Fruit fly (Drosophila melanogaster): Measurements from ENCODE around the gene Rh2.

The Rh2 gene

dm6 chr3R:18949131-18949530 is 49.9 kb downstream of the Rh2 start:
- no peak for TF ChIP-seq N (GFP tag; optimal IDR thresholded peaks at IDR 0.05)
- TF ChIP-seq CG9705 (GFP tag; optimal IDR thresholded peaks at IDR 0.05) = no peak
- TF ChIP-seq CG32264 (GFP tag; optimal IDR thresholded peaks at IDR 0.05) = no peak
- no peak for TF ChIP-seq Rel (GFP tag; optimal IDR thresholded peaks at IDR 0.05)
- no peak for TF ChIP-seq Rel (tag; optimal IDR thresholded peaks at IDR 0.05)
- no peak for TF ChIP-seq OdsH (GFP tag; optimal IDR thresholded peaks at IDR 0.05)
- no peak for TF ChIP-seq ey (GFP tag; optimal IDR thresholded peaks at IDR 0.05)
- TF ChIP-seq jim (GFP tag; optimal IDR thresholded peaks at IDR 0.05) = no peak
- TF ChIP-seq Vsx2 (GFP tag; optimal IDR thresholded peaks at IDR 0.05; ENCODE audit: partially characterized antibody) = no peak
- TF ChIP-seq Sp1 (GFP tag; optimal IDR thresholded peaks at IDR 0.05) = no peak
- TF ChIP-seq Mio (GFP tag; optimal IDR thresholded peaks at IDR 0.05) = no peak
- no peak for TF ChIP-seq lola (GFP tag; optimal IDR thresholded peaks at IDR 0.05)
- TF ChIP-seq rgr (GFP tag; optimal IDR thresholded peaks at IDR 0.05) = no peak
- TF ChIP-seq Hr83 (GFP tag; optimal IDR thresholded peaks at IDR 0.05; ENCODE audit: poor library complexity, severe bottlenecking) = no peak
- no peak for TF ChIP-seq Abd-B (GFP tag; optimal IDR thresholded peaks at IDR 0.05)
- no peak for TF ChIP-seq dmrt93B (GFP tag; optimal IDR thresholded peaks at IDR 0.05)

dm6 chr3R:18949896-18950295 is 50.7 kb downstream of the Rh2 start, which contains the start of gene CG43732:
Gene CG43732 (plus strand): TSS chr3R:18950196.
- TF ChIP-seq Dif (GFP tag; optimal IDR thresholded peaks at IDR 0.05; ENCODE audit: partially characterized antibody) (no peak), OdsH (GFP tag; optimal IDR thresholded peaks at IDR 0.05) (no peak), brk (GFP tag; optimal IDR thresholded peaks at IDR 0.05) (no peak), Jra (GFP tag; optimal IDR thresholded peaks at IDR 0.05) (no peak), fru (GFP tag; optimal IDR thresholded peaks at IDR 0.05) (no peak), CG9705 (GFP tag; optimal IDR thresholded peaks at IDR 0.05) (no peak), Dfd (GFP tag; optimal IDR thresholded peaks at IDR 0.05) (no peak), rgr (GFP tag; optimal IDR thresholded peaks at IDR 0.05) (no peak), CG32264 (GFP tag; optimal IDR thresholded peaks at IDR 0.05) (no peak), h (GFP tag; optimal IDR thresholded peaks at IDR 0.05) (no peak), Vsx2 (GFP tag; optimal IDR thresholded peaks at IDR 0.05; ENCODE audit: partially characterized antibody) (no peak), lola (GFP tag; optimal IDR thresholded peaks at IDR 0.05) (no peak), psq (GFP tag; optimal IDR thresholded peaks at IDR 0.05) (no peak)

Measured in whole organism, wandering third instar larva.